Worm (Caenorhabditis elegans): ENCODE measurements around the gene T25F10.3.
A peak's percentile ranks its signal among the peaks of the same experiment; 100 is the strongest.

Gene T25F10.3

ce11 chrV:6736108-6736507 is 8.8 kb upstream of the T25F10.3 start:
- TF ChIP-seq hif-1 (tag; optimal IDR thresholded peaks at IDR 0.05), result no peak
- peak in 1 of 2 experiments; percentile 41 for TF ChIP-seq unc-62 (GFP tag; optimal IDR thresholded peaks at IDR 0.05 in 1 of 2)
- TF ChIP-seq unc-62 (tag; optimal IDR thresholded peaks at IDR 0.05), result no peak
- no peak for TF ChIP-seq tra-1 (GFP tag; IDR thresholded peaks at IDR 0.05)
- TF ChIP-seq nhr-25 (tag; optimal IDR thresholded peaks at IDR 0.05; ENCODE audit: borderline replicate concordance, insufficient read depth), result peak; percentile 0

ce11 chrV:6736877-6737276 is 8.0 kb upstream of the T25F10.3 start:
- no peak for TF ChIP-seq ztf-11 (tag; optimal IDR thresholded peaks at IDR 0.05)
- TF ChIP-seq nhr-11 (tag; optimal IDR thresholded peaks at IDR 0.05), result no peak
- peak; percentile 5 for TF ChIP-seq nhr-25 (tag; optimal IDR thresholded peaks at IDR 0.05; ENCODE audit: borderline replicate concordance, insufficient read depth)
- peak; percentile 34 for TF ChIP-seq nhr-48 (tag; optimal IDR thresholded peaks at IDR 0.05)
- no peak for TF ChIP-seq mxl-3 (GFP tag; optimal IDR thresholded peaks at IDR 0.05)
- peak; percentile 4 for TF ChIP-seq cey-2 (tag; optimal IDR thresholded peaks at IDR 0.05; ENCODE audit: borderline replicate concordance, insufficient read depth)
- TF ChIP-seq dmd-6 (GFP tag; IDR thresholded peaks at IDR 0.05), result 0 out of 2 replicates have a peak, but pooled peaks have one; percentile 10
- TF ChIP-seq hlh-11 (tag; optimal IDR thresholded peaks at IDR 0.05), result peak; percentile 14
- TF ChIP-seq unc-62 (GFP tag; optimal IDR thresholded peaks at IDR 0.05 in 1 of 2), result peak in 1 of 2 experiments; percentile 71
- TF ChIP-seq unc-62 (tag; optimal IDR thresholded peaks at IDR 0.05), result no peak
- peak; percentile 18 for TF ChIP-seq nhr-28 (tag; optimal IDR thresholded peaks at IDR 0.05)
- peak; percentile 22 for TF ChIP-seq mep-1 (tag; optimal IDR thresholded peaks at IDR 0.05)

DNA sequence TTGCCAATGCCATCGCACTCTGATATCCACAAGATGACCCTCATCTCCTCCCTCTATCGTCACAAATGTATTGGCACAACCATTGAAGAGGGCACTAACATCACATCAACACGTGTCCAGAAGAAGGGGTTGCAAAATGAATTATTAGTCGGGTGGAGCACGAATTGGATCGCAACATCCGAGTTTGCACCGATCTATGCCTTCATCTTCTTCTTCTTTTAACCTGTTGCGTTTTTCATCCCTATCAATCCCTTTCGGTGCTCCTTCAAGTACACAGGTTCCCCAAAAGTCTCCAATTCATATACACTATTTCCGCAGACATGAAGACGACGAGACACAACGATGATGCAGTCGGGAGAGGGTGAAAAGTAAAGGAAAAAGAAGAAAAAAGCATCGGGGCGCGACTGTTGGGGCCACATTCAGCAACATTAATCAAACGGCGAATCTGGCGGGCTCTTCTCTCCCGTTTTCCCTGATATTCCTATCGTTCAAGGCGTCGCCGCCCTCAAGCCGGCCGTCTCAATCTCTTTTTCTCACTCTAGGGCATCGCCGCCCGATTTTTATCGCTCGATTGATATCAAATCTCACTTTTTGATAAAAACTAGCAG is 6.7 kb downstream of the T25F10.3 start:
- TF ChIP-seq D1046.2 (GFP tag; IDR thresholded peaks at IDR 0.05), result no peak
- TF ChIP-seq lsy-2 (tag; optimal IDR thresholded peaks at IDR 0.05), result peak in 1 of 2 experiments; percentile 6
- no peak for TF ChIP-seq ceh-32 (tag; optimal IDR thresholded peaks at IDR 0.05; ENCODE audit: poor library complexity)
- TF ChIP-seq php-3 (GFP tag; IDR thresholded peaks at IDR 0.05), result no peak
- TF ChIP-seq mxl-3 (GFP tag; optimal IDR thresholded peaks at IDR 0.05), result peak; percentile 13
- TF ChIP-seq snpc-4 (tag; optimal IDR thresholded peaks at IDR 0.05), result no peak
- TF ChIP-seq aha-1 (tag), result peak; percentile 65
- TF ChIP-seq set-16 (GFP tag; IDR thresholded peaks at IDR 0.05), result 0 out of 2 replicates have a peak, but pooled peaks have one; percentile 11
- TF ChIP-seq vab-7 (GFP tag; IDR thresholded peaks at IDR 0.05), result no peak
- TF ChIP-seq ceh-28 (tag; optimal IDR thresholded peaks at IDR 0.05), result no peak
- TF ChIP-seq daf-8 (GFP tag; IDR thresholded peaks at IDR 0.05), result no peak
- TF ChIP-seq spr-3 (GFP tag; optimal IDR thresholded peaks at IDR 0.05), result no peak
- no peak for TF ChIP-seq egl-43 (GFP tag; IDR thresholded peaks at IDR 0.05)
- peak; percentile 44 for TF ChIP-seq hlh-11 (tag; optimal IDR thresholded peaks at IDR 0.05)
- TF ChIP-seq daf-16 (GFP tag; optimal IDR thresholded peaks at IDR 0.05), result peak in 1 of 2 experiments; percentile 69
- TF ChIP-seq daf-16 (tag; optimal IDR thresholded peaks at IDR 0.05), result no peak
- TF ChIP-seq dve-1 (tag; optimal IDR thresholded peaks at IDR 0.05; ENCODE audit: insufficient read depth), result no peak
- TF ChIP-seq dmd-6 (GFP tag; IDR thresholded peaks at IDR 0.05), result no peak
- no peak for TF ChIP-seq ztf-11 (tag; optimal IDR thresholded peaks at IDR 0.05)
- TF ChIP-seq hmg-1.1 (GFP tag; IDR thresholded peaks at IDR 0.05), result no peak
- TF ChIP-seq zag-1 (tag; optimal IDR thresholded peaks at IDR 0.05), result no peak
- no peak for TF ChIP-seq madf-5 (GFP tag; IDR thresholded peaks at IDR 0.05)
- TF ChIP-seq saeg-2 (GFP tag; IDR thresholded peaks at IDR 0.05), result no peak
- no peak for TF ChIP-seq T26A8.4 (GFP tag; IDR thresholded peaks at IDR 0.05)
- peak; percentile 25 for TF ChIP-seq nhr-11 (tag; optimal IDR thresholded peaks at IDR 0.05)
- TF ChIP-seq nhr-41 (GFP tag; IDR thresholded peaks at IDR 0.05), result no peak

DNA sequence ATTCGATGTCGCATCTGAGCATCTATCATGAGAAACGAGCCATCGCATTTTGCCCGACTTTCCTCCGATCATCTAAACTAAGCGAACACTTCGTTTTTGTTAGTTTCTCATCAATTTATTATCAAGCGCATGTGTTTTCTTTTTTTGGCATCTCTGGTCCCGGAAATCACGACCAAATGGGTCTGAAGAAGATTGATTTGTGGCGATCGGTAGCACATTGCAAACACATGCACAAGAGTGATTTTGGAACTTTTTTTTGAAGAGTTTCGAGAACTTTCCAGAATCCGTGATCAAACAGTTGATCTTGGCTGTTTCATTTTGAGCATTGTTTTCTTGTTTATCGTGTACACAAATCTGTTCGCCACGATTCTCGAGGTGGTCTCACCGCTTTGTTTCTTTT is 8.4 kb downstream of the T25F10.3 start:
- TF ChIP-seq nhr-77 (tag; optimal IDR thresholded peaks at IDR 0.05), result no peak
- TF ChIP-seq ceh-20 (GFP tag; IDR thresholded peaks at IDR 0.05), result 0 out of 2 replicates have a peak, but pooled peaks have one; percentile 27
- peak in 1 of 2 experiments; percentile 81 for TF ChIP-seq unc-62 (GFP tag; optimal IDR thresholded peaks at IDR 0.05 in 1 of 2)
- no peak for TF ChIP-seq unc-62 (tag; optimal IDR thresholded peaks at IDR 0.05)
- TF ChIP-seq mep-1 (tag; optimal IDR thresholded peaks at IDR 0.05), result no peak

Data from whole organism, L4 larva.